Fruit fly (Drosophila melanogaster) whole organism, larva: ENCODE results near the gene gny.

ENCODE experiments used
- noc ChIP-seq: fragments of 200-800 bp; sonication (Bioruptor generic); optimal IDR thresholded peaks from 3 replicates; lab custom pipeline; 2019; ENCODE audit warnings: missing biosample characterization, mild to moderate bottlenecking, missing genetic modification characterization, moderate library complexity

The gny gene

DNA sequence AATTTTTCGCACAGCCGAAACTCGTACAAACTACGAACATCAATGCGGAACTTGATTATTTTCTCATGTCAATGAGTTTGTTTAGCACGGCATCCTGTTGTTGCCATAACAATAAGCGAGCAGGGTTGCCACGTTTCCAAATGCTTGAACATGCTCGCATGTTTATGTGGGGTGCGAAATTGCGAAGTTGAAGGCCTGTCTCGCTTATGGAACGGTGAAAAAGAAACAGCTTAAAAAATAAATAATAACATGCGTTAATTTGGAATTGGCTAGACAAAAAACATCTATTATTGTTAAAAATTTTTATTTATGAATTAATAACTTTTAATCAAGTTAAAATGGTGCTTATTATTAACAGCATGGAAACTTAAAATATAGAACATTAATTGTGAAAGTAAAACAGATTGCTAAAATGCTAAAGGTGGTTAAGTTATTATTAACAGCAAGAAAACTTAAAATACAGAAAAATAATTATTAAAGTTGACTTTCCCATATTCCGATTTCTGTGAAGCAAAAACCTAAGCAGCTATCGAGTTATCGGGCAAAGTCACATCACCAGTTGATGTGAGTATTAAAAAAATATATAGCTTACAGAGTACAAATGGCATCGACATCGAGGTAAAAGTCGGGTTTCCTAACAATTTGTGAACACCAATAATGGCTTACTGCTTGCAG, 51.0 kb downstream of the gny start, which contains the start of the genes Bug22 and TfIIB:
TSS of gene Bug22 (minus strand) at position 117 of the 675 bp plus-strand sequence.
TSS of gene TfIIB (plus strand) at position 537 of the 675 bp plus-strand sequence.
- no peak for TF ChIP-seq noc (tag; lab: Kevin White, UChicago)
